Worm (Caenorhabditis elegans): ENCODE results near the gene F10C2.4.

DNA sequence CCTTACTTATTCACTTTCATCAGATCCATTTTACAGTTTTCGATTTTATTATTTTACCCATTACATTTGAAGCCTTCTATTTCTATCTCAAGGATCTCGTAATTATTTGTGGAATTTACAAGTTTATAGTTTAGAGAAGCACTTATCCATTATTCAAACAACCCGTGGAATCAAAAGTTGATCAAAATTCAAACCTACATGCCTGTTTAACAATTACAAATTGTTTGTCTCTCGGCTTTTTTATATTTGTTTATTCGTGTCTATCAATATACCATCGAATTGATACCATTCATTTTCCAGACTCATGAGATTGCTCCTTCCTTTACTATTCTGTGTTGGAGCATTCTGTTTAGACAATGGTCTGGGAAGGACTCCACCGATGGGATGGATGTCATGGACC lies 45.6 kb downstream of the F10C2.4 start, which contains the start of gene gana-1:
- TF ChIP-seq dao-5 (tag; optimal IDR thresholded peaks at IDR 0.05) (no peak), him-1 (tag; optimal IDR thresholded peaks at IDR 0.05) (no peak), W03F9.2 (tag; optimal IDR thresholded peaks at IDR 0.05) (no peak)

All from whole organism, L4/young adult.